Fruit fly (Drosophila melanogaster): ENCODE results near the gene Ets65A.

Gene Ets65A

DNA sequence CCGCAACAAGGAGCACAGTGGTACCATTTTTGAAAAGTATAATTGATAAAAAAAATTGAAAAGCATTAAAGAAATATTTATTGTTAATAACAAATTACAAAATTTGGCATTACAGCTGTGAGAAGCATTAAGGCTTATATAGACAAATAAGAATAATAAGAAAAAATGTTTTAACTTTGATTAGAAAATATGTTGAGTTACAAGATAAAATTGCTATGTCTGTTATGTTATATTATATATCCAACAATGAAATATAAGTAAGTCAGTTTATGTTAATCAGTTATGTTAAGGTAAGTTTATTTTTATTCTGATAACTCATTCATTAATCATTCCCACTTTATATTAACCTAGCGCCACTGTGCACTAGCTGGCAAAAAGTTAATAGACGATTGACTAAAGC, 62.4 kb downstream of the Ets65A start (continued):
- TF ChIP-seq gem (tag; optimal IDR thresholded peaks at IDR 0.05): peak; percentile 60

DNA sequence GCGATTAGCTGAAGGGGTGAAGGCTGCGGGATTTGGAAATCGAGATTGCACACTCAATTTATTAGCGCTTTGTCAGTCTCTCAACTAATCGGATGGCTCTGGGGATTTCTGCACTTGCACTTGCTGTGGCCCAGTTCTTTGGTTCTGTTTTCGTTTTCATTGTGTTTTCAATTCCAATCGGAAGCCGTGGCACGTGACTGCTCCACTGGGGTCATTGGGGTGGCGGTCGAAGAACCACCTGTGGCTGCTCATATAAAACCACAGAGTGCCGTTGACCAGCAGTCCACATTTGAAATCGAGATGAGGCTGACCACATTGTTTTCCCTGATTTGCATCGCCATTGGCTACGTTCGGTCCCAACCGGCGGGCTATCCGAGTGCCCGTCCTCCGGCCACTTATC, 63.1 kb downstream of the Ets65A start, which contains the start of gene Cpr65Az:
Cpr65Az (plus strand) TSS at position 301 of the 400 bp plus-strand sequence.
- TF ChIP-seq CG4282 (GFP tag; optimal IDR thresholded peaks at IDR 0.05) (no peak), D19B (GFP tag; optimal IDR thresholded peaks at IDR 0.05) (no peak), sens (GFP tag) (peak; percentile 14), abd-A (tag; optimal IDR thresholded peaks at IDR 0.05) (no peak)

DNA sequence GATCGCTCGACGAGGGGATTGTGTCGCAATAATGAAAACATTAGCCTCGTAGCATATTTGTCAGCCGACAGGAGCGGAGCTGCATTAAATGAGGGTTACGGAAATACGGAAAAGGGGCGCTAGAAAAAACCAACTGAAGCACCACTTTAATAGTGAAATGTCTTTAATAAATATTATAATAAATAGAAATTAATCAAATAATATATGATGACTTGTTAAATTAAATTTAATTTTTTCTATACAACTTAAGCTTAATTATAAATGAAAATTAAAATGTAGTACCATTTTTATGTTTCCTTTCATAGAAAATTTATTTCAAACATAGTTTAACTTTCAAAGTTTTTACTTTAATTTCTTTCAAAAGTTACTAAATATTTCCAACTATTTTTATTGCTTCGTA, 64.6 kb downstream of the Ets65A start:
- no peak for TF ChIP-seq zen (tag; optimal IDR thresholded peaks at IDR 0.05)
- no peak for TF ChIP-seq CG17328 (GFP tag; IDR thresholded peaks at IDR 0.05)
- TF ChIP-seq lola (GFP tag; optimal IDR thresholded peaks at IDR 0.05): peak in 1 of 3 experiments; percentile 71
- TF ChIP-seq CG4617 (GFP tag; optimal IDR thresholded peaks at IDR 0.05; ENCODE audit: borderline replicate concordance): no peak
- TF ChIP-seq CG8089 (GFP tag; optimal IDR thresholded peaks at IDR 0.05): no peak
- no peak for TF ChIP-seq CG10321 (GFP tag; IDR thresholded peaks at IDR 0.05)
- no peak for TF ChIP-seq prd (optimal IDR thresholded peaks at IDR 0.05)
- 0 out of 3 replicates have a peak, but pooled peaks have one; percentile 11 for TF ChIP-seq prd (GFP tag; IDR thresholded peaks at IDR 0.05)
- peak; percentile 65 for TF ChIP-seq Ets65A (GFP tag)
- no peak for TF ChIP-seq Antp (GFP tag; optimal IDR thresholded peaks at IDR 0.05)
- no peak for TF ChIP-seq CG12219 (GFP tag; optimal IDR thresholded peaks at IDR 0.05)
- no peak for TF ChIP-seq CG4282 (GFP tag; optimal IDR thresholded peaks at IDR 0.05)
- TF ChIP-seq CG3281 (GFP tag; optimal IDR thresholded peaks at IDR 0.05): no peak
- TF ChIP-seq dmrt11E (tag; optimal IDR thresholded peaks at IDR 0.05): peak; percentile 63
- peak; percentile 34 for TF ChIP-seq Ssrp (tag; optimal IDR thresholded peaks at IDR 0.05)
- TF ChIP-seq dimm (GFP tag; IDR thresholded peaks at IDR 0.05): no peak
- TF ChIP-seq H2.0 (GFP tag; IDR thresholded peaks at IDR 0.05): no peak
- TF ChIP-seq onecut (GFP tag; IDR thresholded peaks at IDR 0.05): no peak
- TF ChIP-seq CG7963 (GFP tag; IDR thresholded peaks at IDR 0.05; ENCODE audit: partially characterized antibody): no peak
- no peak for TF ChIP-seq CG14965 (GFP tag; optimal IDR thresholded peaks at IDR 0.05; ENCODE audit: borderline replicate concordance)
- TF ChIP-seq stc (GFP tag; IDR thresholded peaks at IDR 0.05): no peak
- no peak for TF ChIP-seq ttk (GFP tag; IDR thresholded peaks at IDR 0.05)
- no peak for TF ChIP-seq yki (optimal IDR thresholded peaks at IDR 0.05)
- TF ChIP-seq ap (GFP tag; IDR thresholded peaks at IDR 0.05): no peak
- TF ChIP-seq seq (GFP tag; IDR thresholded peaks at IDR 0.05): no peak
- TF ChIP-seq CG32532 (GFP tag; IDR thresholded peaks at IDR 0.05): no peak
- TF ChIP-seq CG30431 (GFP tag; optimal IDR thresholded peaks at IDR 0.05): no peak
- no peak for TF ChIP-seq wek (GFP tag; optimal IDR thresholded peaks at IDR 0.05)
- 0 out of 3 replicates have a peak, but pooled peaks have one; percentile 36 for TF ChIP-seq Mrtf (GFP tag; IDR thresholded peaks at IDR 0.05)
- no peak for TF ChIP-seq fd3F (GFP tag; optimal IDR thresholded peaks at IDR 0.05)
- no peak for TF ChIP-seq CG9609 (GFP tag; optimal IDR thresholded peaks at IDR 0.05)
- TF ChIP-seq fd64A (GFP tag; optimal IDR thresholded peaks at IDR 0.05): no peak
- no peak for TF ChIP-seq CG8290 (GFP tag; optimal IDR thresholded peaks at IDR 0.05)
- no peak for TF ChIP-seq CG8290 (tag; optimal IDR thresholded peaks at IDR 0.05)
- TF ChIP-seq Elba2 (GFP tag; optimal IDR thresholded peaks at IDR 0.05): no peak
- no peak for TF ChIP-seq CG1233 (GFP tag; optimal IDR thresholded peaks at IDR 0.05)
- no peak for TF ChIP-seq CG12942 (GFP tag; optimal IDR thresholded peaks at IDR 0.05)
- peak; percentile 20 for TF ChIP-seq CG13424 (tag; optimal IDR thresholded peaks at IDR 0.05)
- TF ChIP-seq CG18262 (tag; optimal IDR thresholded peaks at IDR 0.05): peak; percentile 69
- TF ChIP-seq gsb-n (tag; optimal IDR thresholded peaks at IDR 0.05): peak; percentile 58
- peak; percentile 46 for TF ChIP-seq nmo (GFP tag; optimal IDR thresholded peaks at IDR 0.05)
- no peak for TF ChIP-seq E2f2 (GFP tag; IDR thresholded peaks at IDR 0.05)
- no peak for TF ChIP-seq dmrt99B (tag; optimal IDR thresholded peaks at IDR 0.05)
- no peak for TF ChIP-seq CG11504 (tag; optimal IDR thresholded peaks at IDR 0.05)
- TF ChIP-seq CG10979 (tag; optimal IDR thresholded peaks at IDR 0.05): peak; percentile 37
